Fruit fly (Drosophila melanogaster) whole organism, embryonic: ENCODE data around the gene UbcE2H.

Experiments used
- Asciz ChIP-seq: fragments of 200-800 bp; sonication (Bioruptor generic); optimal IDR thresholded peaks from 2 replicates; lab custom pipeline; 2017; ENCODE audit warnings: missing biosample characterization, mild to moderate bottlenecking, missing genetic modification characterization, missing genetic modification reagents
- B-H2 ChIP-seq: fragments of 200-800 bp; sonication (Bioruptor generic); optimal IDR thresholded peaks from 2 replicates; lab custom pipeline; 2018; ENCODE audit warnings: missing biosample characterization, mild to moderate bottlenecking, missing genetic modification characterization
- CG10431 ChIP-seq: fragments of 200-800 bp; sonication (Bioruptor generic); optimal IDR thresholded peaks from 3 replicates; lab custom pipeline; 2018; ENCODE audit warnings: missing biosample characterization, mild to moderate bottlenecking, missing genetic modification characterization
- CG12071 ChIP-seq: fragments of 200-800 bp; sonication (Bioruptor generic); optimal IDR thresholded peaks from 3 replicates; lab custom pipeline; 2018; ENCODE audit warnings: missing biosample characterization, mild to moderate bottlenecking, missing genetic modification characterization
- CG13624 ChIP-seq: fragments of 200-800 bp; sonication (Bioruptor generic); optimal IDR thresholded peaks from 2 replicates; lab custom pipeline; 2016; ENCODE audit warnings: missing biosample characterization, missing genetic modification characterization
- CG15696 ChIP-seq: fragments of 200-800 bp; sonication (Bioruptor generic); optimal IDR thresholded peaks from 2 replicates; lab custom pipeline; 2019; ENCODE audit warnings: missing biosample characterization, mild to moderate bottlenecking, missing genetic modification characterization, moderate library complexity
- CG17829 ChIP-seq: fragments of 200-800 bp; optimal IDR thresholded peaks from 2 replicates; lab custom pipeline; 2019; ENCODE audit warnings: missing biosample characterization, mild to moderate bottlenecking, missing genetic modification characterization, moderate library complexity
- CG1832 ChIP-seq: fragments of 200-800 bp; sonication (Bioruptor generic); optimal IDR thresholded peaks from 2 replicates; lab custom pipeline; 2017; ENCODE audit warnings: missing biosample characterization, mild to moderate bottlenecking, missing genetic modification characterization, inconsistent platforms
- CG18764 ChIP-seq: fragments of 200-800 bp; sonication (Bioruptor generic); optimal IDR thresholded peaks from 3 replicates; lab custom pipeline; 2016; ENCODE audit warnings: missing biosample characterization, missing genetic modification characterization
- CG2199 ChIP-seq: fragments of 200-800 bp; sonication (Bioruptor generic); IDR thresholded peaks from 3 replicates; pipeline ENCODE4 v1.3.6; 2022; ENCODE audit warnings: missing biosample characterization, missing genetic modification characterization
- CG2202 ChIP-seq: fragments of 200-800 bp; sonication (Bioruptor generic); optimal IDR thresholded peaks from 2 replicates; lab custom pipeline; 2018; ENCODE audit warnings: missing biosample characterization, mild to moderate bottlenecking, missing genetic modification characterization
- CG2712 ChIP-seq: fragments of 200-800 bp; optimal IDR thresholded peaks from 3 replicates; lab custom pipeline; 2019; ENCODE audit warnings: missing biosample characterization, mild to moderate bottlenecking, missing genetic modification characterization, moderate library complexity
- CG2875 ChIP-seq: fragments of 200-800 bp; sonication (Bioruptor generic); optimal IDR thresholded peaks from 2 replicates; lab custom pipeline; 2017; ENCODE audit warnings: missing biosample characterization, mild to moderate bottlenecking, missing genetic modification characterization, missing genetic modification reagents
- CG31224 ChIP-seq: fragments of 200-800 bp; sonication (Bioruptor generic); IDR thresholded peaks from 2 replicates; pipeline ENCODE4 v1.3.6; 2022; ENCODE audit warnings: missing biosample characterization, missing genetic modification characterization
- CG34376 ChIP-seq: fragments of 200-800 bp; sonication (Bioruptor generic); optimal IDR thresholded peaks from 2 replicates; lab custom pipeline; 2018; ENCODE audit warnings: missing biosample characterization, mild to moderate bottlenecking, missing genetic modification characterization
- CG4360 ChIP-seq: fragments of 200-800 bp; sonication (Bioruptor generic); IDR thresholded peaks from 2 replicates; pipeline ENCODE4 v1.3.6; 2022; ENCODE audit warnings: missing biosample characterization, missing genetic modification characterization
- CG6272 ChIP-seq: fragments of 200-800 bp; sonication (Bioruptor generic); IDR thresholded peaks from 2 replicates; pipeline ENCODE4 v1.3.6; 2022; ENCODE audit warnings: missing biosample characterization, missing genetic modification characterization
- CG7271 ChIP-seq: fragments of 200-800 bp; sonication (Bioruptor generic); optimal IDR thresholded peaks from 2 replicates; lab custom pipeline; 2018; ENCODE audit warnings: missing biosample characterization, mild to moderate bottlenecking, missing genetic modification characterization, moderate library complexity
- CG8281 ChIP-seq: fragments of 200-800 bp; sonication (Bioruptor generic); optimal IDR thresholded peaks from 2 replicates; lab custom pipeline; 2018; ENCODE audit warnings: missing biosample characterization, mild to moderate bottlenecking, missing genetic modification characterization, moderate library complexity
- CG8478 ChIP-seq: fragments of >200 bp; optimal IDR thresholded peaks from 2 replicates; lab custom pipeline; 2018
- D19B ChIP-seq: fragments of 200-800 bp; sonication (Bioruptor generic); optimal IDR thresholded peaks from 2 replicates; lab custom pipeline; 2017; ENCODE audit warnings: missing biosample characterization, mild to moderate bottlenecking, missing genetic modification characterization
- Dbx ChIP-seq: fragments of 200-800 bp; sonication (Bioruptor generic); IDR thresholded peaks from 3 replicates; pipeline ENCODE4 v1.3.6; 2022; ENCODE audit warnings: missing biosample characterization, missing genetic modification characterization
- Dip2 ChIP-seq: fragments of 200-800 bp; sonication (Bioruptor generic); IDR thresholded peaks from 2 replicates; pipeline ENCODE4 v1.3.6; 2022; ENCODE audit warnings: missing biosample characterization, missing genetic modification characterization
- Drgx ChIP-seq: fragments of 200-800 bp; sonication (Bioruptor generic); IDR thresholded peaks from 2 replicates; pipeline ENCODE4 v1.3.6; 2022; ENCODE audit warnings: missing biosample characterization, missing genetic modification characterization
- HHEX ChIP-seq: fragments of 200-800 bp; sonication (Bioruptor generic); optimal IDR thresholded peaks from 3 replicates; lab custom pipeline; 2017; ENCODE audit warnings: missing biosample characterization, mild to moderate bottlenecking, missing genetic modification characterization, missing genetic modification reagents
- HLHmδ ChIP-seq: fragments of 200-800 bp; sonication (Bioruptor generic); optimal IDR thresholded peaks from 2 replicates; lab custom pipeline; 2018; ENCODE audit warnings: missing biosample characterization, mild to moderate bottlenecking, missing genetic modification characterization, moderate library complexity
- Hmx ChIP-seq: fragments of 200-800 bp; sonication (Bioruptor generic); optimal IDR thresholded peaks from 2 replicates; lab custom pipeline; 2016; ENCODE audit warnings: missing biosample characterization, missing genetic modification characterization
- Med ChIP-seq: fragments of 200-800 bp; sonication (Bioruptor generic); peaks from one replicate; lab custom pipeline; 2016; ENCODE audit warnings: missing biosample characterization, missing genetic modification characterization, mild to moderate bottlenecking, inconsistent platforms, moderate library complexity
- al ChIP-seq: fragments of 200-800 bp; sonication (Bioruptor generic); IDR thresholded peaks from 2 replicates; pipeline ENCODE4 v1.3.6; 2022; ENCODE audit warnings: missing biosample characterization, missing genetic modification characterization
- bsh ChIP-seq, 2 experiments: fragments of 200-800 bp; sonication (Bioruptor generic); optimal IDR thresholded peaks; 2 replicates each; lab custom pipeline; 2017 to 2018; ENCODE audit warnings: mild to moderate bottlenecking in 2 of 2, missing biosample characterization in 2 of 2, missing genetic modification characterization in 2 of 2, moderate library complexity in 1 of 2
- chm ChIP-seq: fragments of 200-800 bp; sonication (Bioruptor generic); IDR thresholded peaks from 2 replicates; pipeline ENCODE4 v1.3.6; 2022; ENCODE audit warnings: missing biosample characterization, missing genetic modification characterization
- ci ChIP-seq: fragments of 200-800 bp; sonication (Bioruptor generic); IDR thresholded peaks from 3 replicates; pipeline ENCODE4 v1.3.6; 2022; ENCODE audit warnings: missing biosample characterization, missing genetic modification characterization
- crc ChIP-seq: fragments of 200-800 bp; sonication (Bioruptor generic); optimal IDR thresholded peaks from 2 replicates; lab custom pipeline; 2016; ENCODE audit warnings: missing biosample characterization, missing genetic modification characterization
- croc ChIP-seq: fragments of 200-800 bp; sonication (Bioruptor generic); conservative IDR thresholded peaks from 3 replicates; pipeline ENCODE4 v1.3.6; 2022; ENCODE audit warnings: missing biosample characterization, missing genetic modification characterization
- ems ChIP-seq: fragments of 200-800 bp; sonication (Bioruptor generic); optimal IDR thresholded peaks from 3 replicates; lab custom pipeline; 2016; ENCODE audit warnings: missing biosample characterization, missing genetic modification characterization
- hth ChIP-seq: fragments of >200 bp; optimal IDR thresholded peaks from 2 replicates; lab custom pipeline; 2017; ENCODE audit warnings: inconsistent platforms
- jumu ChIP-seq: fragments of 200-800 bp; sonication (Bioruptor generic); optimal IDR thresholded peaks from 3 replicates; lab custom pipeline; 2016; ENCODE audit warnings: missing biosample characterization, missing genetic modification characterization
- kni ChIP-seq: fragments of 200-800 bp; sonication (Bioruptor generic); optimal IDR thresholded peaks from 3 replicates; lab custom pipeline; 2017; ENCODE audit warnings: mild to moderate bottlenecking, missing biosample characterization, missing genetic modification reagents, missing genetic modification characterization
- otp ChIP-seq: fragments of 200-800 bp; sonication (Bioruptor generic); IDR thresholded peaks from 3 replicates; pipeline ENCODE4, ENCODE4 v1.3.6; 2022; ENCODE audit warnings: missing biosample characterization, missing genetic modification characterization
- pb ChIP-seq: fragments of 200-800 bp; sonication (Bioruptor generic); optimal IDR thresholded peaks from 3 replicates; lab custom pipeline; 2016; ENCODE audit warnings: missing biosample characterization, missing genetic modification characterization
- phol ChIP-seq: fragments of 200-800 bp; sonication (Bioruptor generic); optimal IDR thresholded peaks from 3 replicates; lab custom pipeline; 2018; ENCODE audit warnings: missing biosample characterization, mild to moderate bottlenecking, missing genetic modification characterization, moderate library complexity
- pzg ChIP-seq: fragments of 200-800 bp; sonication (Bioruptor generic); optimal IDR thresholded peaks from 3 replicates; lab custom pipeline; 2018; ENCODE audit warnings: missing biosample characterization, mild to moderate bottlenecking, missing genetic modification characterization, moderate library complexity
- rib ChIP-seq: fragments of 200-800 bp; sonication (Bioruptor generic); IDR thresholded peaks from 2 replicates; pipeline ENCODE4 v1.3.6; 2022; ENCODE audit warnings: missing biosample characterization, missing genetic modification characterization
- sc ChIP-seq, 3 experiments: fragments of >200 bp in 2 of 3; fragments of 200-800 bp in 1 of 3; sonication (Bioruptor generic) in 1 of 3; optimal IDR thresholded peaks; 2 replicates in 2 of 3; 3 replicates in 1 of 3; lab custom pipeline; 2017; ENCODE audit warnings: mild to moderate bottlenecking in 1 of 3, missing biosample characterization in 1 of 3, missing genetic modification characterization in 1 of 3, missing genetic modification reagents in 1 of 3
- sens ChIP-seq: fragments of 200-800 bp; sonication (Bioruptor generic); peaks from one replicate; lab custom pipeline; 2016; ENCODE audit warnings: missing biosample characterization, missing genetic modification characterization
- sob ChIP-seq: fragments of 200-800 bp; sonication (Bioruptor generic); IDR thresholded peaks from 2 replicates; pipeline ENCODE4 v1.3.6; 2022; ENCODE audit warnings: missing biosample characterization, missing genetic modification characterization
- sqz ChIP-seq: fragments of 200-800 bp; sonication (Bioruptor generic); optimal IDR thresholded peaks from 3 replicates; lab custom pipeline; 2018; ENCODE audit warnings: missing biosample characterization, mild to moderate bottlenecking, missing genetic modification characterization
- tna ChIP-seq: fragments of 200-800 bp; sonication (Bioruptor generic); IDR thresholded peaks from 2 replicates; pipeline ENCODE4 v1.3.6; 2022; ENCODE audit warnings: missing biosample characterization, missing genetic modification characterization; ENCODE audit not compliant: partially characterized antibody
- wek ChIP-seq: fragments of 200-800 bp; sonication (Bioruptor generic); optimal IDR thresholded peaks from 3 replicates; lab custom pipeline; 2018; ENCODE audit warnings: missing biosample characterization, mild to moderate bottlenecking, missing genetic modification characterization, moderate library complexity

The UbcE2H gene

dm6 chrX:8057299-8057730, 36.5 kb downstream of the UbcE2H start (continued):
- TF ChIP-seq kni (GFP tag; lab: Kevin White, UChicago) (no peak), HHEX (peak; percentile 73), tna (GFP tag; lab: Robert Waterston, UW) (no peak), sc (optimal IDR thresholded peaks at IDR 0.05; lab: Kevin White, UChicago) (no peak), sc (GFP tag; optimal IDR thresholded peaks at IDR 0.05; lab: Kevin White, UChicago) (peak; percentile 46), croc (GFP tag; lab: Robert Waterston, UW) (peak; percentile 54), CG2202 (tag; lab: Kevin White, UChicago) (no peak), CG7271 (tag; lab: Kevin White, UChicago) (no peak)
- TF ChIP-seq, all 482 proteins: peak for 307

- TF ChIP-seq CG2712 (tag; lab: Kevin White, UChicago) (no peak), CG17829 (no peak), sob (no peak), bsh (GFP tag; optimal IDR thresholded peaks at IDR 0.05; lab: Kevin White, UChicago) (peak in 1 of 2 experiments; percentile 22), Dbx (GFP tag; lab: Robert Waterston, UW) (no peak), CG8281 (tag; lab: Kevin White, UChicago) (no peak), otp (GFP tag; lab: Robert Waterston, UW) (0 out of 3 replicates have a peak, but pooled peaks have one; percentile 27), CG1832 (GFP tag; lab: Kevin White, UChicago) (peak; percentile 58), ci (GFP tag; lab: Robert Waterston, UW) (0 out of 3 replicates have a peak, but pooled peaks have one; percentile 33), Drgx (GFP tag; lab: Robert Waterston, UW) (peak; percentile 58), CG10431 (GFP tag; lab: Kevin White, UChicago) (no peak), B-H2 (GFP tag; lab: Kevin White, UChicago) (peak; percentile 14), sqz (GFP tag; lab: Kevin White, UChicago) (peak; percentile 87), CG15696 (tag; lab: Kevin White, UChicago) (no peak), Dip2 (GFP tag; lab: Robert Waterston, UW) (no peak), chm (0 out of 2 replicates have a peak, but pooled peaks have one; percentile 23), crc (GFP tag; lab: Kevin White, UChicago) (no peak), Med (GFP tag; lab: Kevin White, UChicago) (peak; percentile 70), CG2875 (no peak), CG34376 (GFP tag; lab: Kevin White, UChicago) (peak; percentile 7), CG12071 (no peak), CG13624 (GFP tag; lab: Kevin White, UChicago) (no peak), sens (GFP tag; lab: Kevin White, UChicago) (no peak), HLHmδ (GFP tag; lab: Kevin White, UChicago) (peak; percentile 42), ems (GFP tag; lab: Kevin White, UChicago) (no peak), CG4360 (peak; percentile 63), CG6272 (GFP tag; lab: Robert Waterston, UW) (no peak), CG8478 (lab: Kevin White, UChicago) (peak; percentile 75), rib (peak; percentile 44; the same call in 1 of the 2 replicates), CG2199 (GFP tag; lab: Robert Waterston, UW) (no peak), Asciz (GFP tag; lab: Kevin White, UChicago) (no peak), D19B (GFP tag; lab: Kevin White, UChicago) (no peak), pzg (GFP tag; lab: Kevin White, UChicago) (no peak), Hmx (GFP tag; lab: Kevin White, UChicago) (no peak), hth (lab: Kevin White, UChicago) (no peak), pb (GFP tag; lab: Kevin White, UChicago) (no peak), jumu (GFP tag; lab: Kevin White, UChicago) (no peak), wek (GFP tag; lab: Kevin White, UChicago) (no peak), phol (tag; lab: Kevin White, UChicago) (peak; percentile 68), CG18764 (GFP tag; lab: Kevin White, UChicago) (no peak), CG31224 (GFP tag; lab: Robert Waterston, UW) (no peak), al (GFP tag; lab: Robert Waterston, UW) (no peak)
Observed at dm6 chrX:8056597-8057228, 37.2 kb downstream of the UbcE2H start.
